Fruit fly (Drosophila melanogaster) whole organism, wandering third instar larva: Measurements from ENCODE around the gene CG14615.

Source experiments
- Abd-B ChIP-seq: fragments of >200 bp; optimal IDR thresholded peaks from 2 replicates; lab custom pipeline; 2017; ENCODE audit warnings: missing biosample characterization, missing genetic modification characterization
- CG32264 ChIP-seq: fragments of 200-800 bp; sonication (Bioruptor generic); optimal IDR thresholded peaks from 2 replicates; lab custom pipeline; 2016; ENCODE audit warnings: missing biosample characterization, missing genetic modification characterization
- CrebA ChIP-seq: fragments of 200-800 bp; sonication (Bioruptor generic); optimal IDR thresholded peaks from 2 replicates; lab custom pipeline; 2016; ENCODE audit warnings: missing biosample characterization, mild to moderate bottlenecking, missing genetic modification characterization, borderline replicate concordance
- Dfd ChIP-seq: fragments of >200 bp; optimal IDR thresholded peaks from 2 replicates; lab custom pipeline; 2017; ENCODE audit warnings: missing biosample characterization, missing genetic modification characterization
- Dif ChIP-seq: fragments of 200-275, 200-300 bp; sonication (Bioruptor generic); optimal IDR thresholded peaks from 2 replicates; lab custom pipeline; 2018; ENCODE audit warnings: missing biosample characterization, missing genetic modification characterization; ENCODE audit not compliant: partially characterized antibody
- GATAd ChIP-seq: sonication (Bioruptor generic); optimal IDR thresholded peaks from 2 replicates; lab custom pipeline; 2016; ENCODE audit warnings: missing biosample characterization, missing genetic modification characterization
- HLH106 ChIP-seq: fragments of 200-800 bp; optimal IDR thresholded peaks from 3 replicates; lab custom pipeline; 2019; ENCODE audit warnings: missing biosample characterization, mild to moderate bottlenecking, missing genetic modification characterization, moderate library complexity
- Hnf4 ChIP-seq: fragments of 200-800 bp; sonication (Bioruptor generic); optimal IDR thresholded peaks from 2 replicates; lab custom pipeline; 2016; ENCODE audit warnings: missing biosample characterization, mild to moderate bottlenecking, missing genetic modification characterization
- Hr83 ChIP-seq: fragments of 200-300 bp; sonication (Bioruptor generic); optimal IDR thresholded peaks from 2 replicates; lab custom pipeline; 2016; ENCODE audit warnings: missing biosample characterization, mild to moderate bottlenecking, missing genetic modification characterization, moderate library complexity; ENCODE audit not compliant: poor library complexity, severe bottlenecking
- Jra ChIP-seq: sonication (Bioruptor generic); optimal IDR thresholded peaks from 2 replicates; lab custom pipeline; 2016; ENCODE audit warnings: missing biosample characterization, missing genetic modification characterization
- Mio ChIP-seq: sonication (Bioruptor generic); optimal IDR thresholded peaks from 2 replicates; lab custom pipeline; 2016; ENCODE audit warnings: missing biosample characterization, missing genetic modification characterization
- Myc ChIP-seq: fragments of >200 bp; optimal IDR thresholded peaks from 2 replicates; lab custom pipeline; 2017
- OdsH ChIP-seq: fragments of 200-800 bp; sonication (Bioruptor generic); optimal IDR thresholded peaks from 2 replicates; lab custom pipeline; 2016; ENCODE audit warnings: missing biosample characterization, mild to moderate bottlenecking, missing genetic modification characterization
- Rel ChIP-seq, 2 experiments: fragments of 200-800 bp; sonication (Bioruptor generic) in 1 of 2; optimal IDR thresholded peaks; 2 replicates in 1 of 2; 3 replicates in 1 of 2; lab custom pipeline; 2016 to 2019; ENCODE audit warnings: mild to moderate bottlenecking in 2 of 2, missing biosample characterization in 2 of 2, missing genetic modification characterization in 2 of 2, moderate library complexity in 1 of 2
- Sp1 ChIP-seq: fragments of 200-800 bp; sonication (Bioruptor generic); optimal IDR thresholded peaks from 3 replicates; lab custom pipeline; 2019; ENCODE audit warnings: missing biosample characterization, mild to moderate bottlenecking, missing genetic modification characterization, moderate library complexity
- Vsx2 ChIP-seq: fragments of 200-300, 225-300 bp; sonication (Bioruptor generic); optimal IDR thresholded peaks from 2 replicates; lab custom pipeline; 2018; ENCODE audit warnings: missing biosample characterization, missing genetic modification characterization; ENCODE audit not compliant: partially characterized antibody
- br ChIP-seq: fragments of 200-800 bp; sonication (Bioruptor generic); optimal IDR thresholded peaks from 2 replicates; lab custom pipeline; 2016; ENCODE audit warnings: missing biosample characterization, missing genetic modification characterization
- brk ChIP-seq: fragments of 200-800 bp; sonication (Bioruptor generic); optimal IDR thresholded peaks from 2 replicates; lab custom pipeline; 2016; ENCODE audit warnings: missing biosample characterization, mild to moderate bottlenecking, missing genetic modification characterization
- dl ChIP-seq, 2 experiments: fragments of 175-275, 200-275 bp in 1 of 2; fragments of 200-275 bp in 1 of 2; sonication (Bioruptor generic); optimal IDR thresholded peaks; lab custom pipeline; 2018; ENCODE audit warnings: mild to moderate bottlenecking in 2 of 2, missing biosample characterization in 2 of 2, missing genetic modification characterization in 2 of 2, moderate library complexity in 2 of 2; ENCODE audit not compliant: partially characterized antibody in 2 of 2, insufficient read depth in 1 of 2
- dmrt93B ChIP-seq: fragments of 200-800 bp; sonication (Bioruptor generic); optimal IDR thresholded peaks from 2 replicates; lab custom pipeline; 2018; ENCODE audit warnings: missing biosample characterization, mild to moderate bottlenecking, missing genetic modification characterization
- dsf ChIP-seq: sonication (Bioruptor generic); optimal IDR thresholded peaks from 2 replicates; lab custom pipeline; 2016; ENCODE audit warnings: missing biosample characterization, missing genetic modification characterization, borderline replicate concordance
- ey ChIP-seq: fragments of 200-800 bp; sonication (Bioruptor generic); optimal IDR thresholded peaks from 2 replicates; lab custom pipeline; 2016; ENCODE audit warnings: missing biosample characterization, missing genetic modification characterization
- foxo ChIP-seq, 2 experiments: fragments of 200-800 bp; sonication (Bioruptor generic); optimal IDR thresholded peaks; 2 replicates in 1 of 2; 3 replicates in 1 of 2; lab custom pipeline; 2016 to 2017; ENCODE audit warnings: missing biosample characterization in 2 of 2, missing genetic modification characterization in 2 of 2
- lola ChIP-seq: fragments of >200 bp; optimal IDR thresholded peaks from 2 replicates; lab custom pipeline; 2017; ENCODE audit warnings: missing biosample characterization, missing genetic modification characterization
- pan ChIP-seq: fragments of >200 bp; optimal IDR thresholded peaks from 2 replicates; lab custom pipeline; 2017
- psq ChIP-seq: fragments of 200-800 bp; sonication (Bioruptor generic); optimal IDR thresholded peaks from 3 replicates; lab custom pipeline; 2017; ENCODE audit warnings: missing biosample characterization, mild to moderate bottlenecking, missing genetic modification characterization, moderate library complexity
- rgr ChIP-seq: fragments of 200-800 bp; sonication (Bioruptor generic); optimal IDR thresholded peaks from 3 replicates; lab custom pipeline; 2016; ENCODE audit warnings: missing biosample characterization, mild to moderate bottlenecking, missing genetic modification characterization
- sage ChIP-seq: fragments of 200-800 bp; sonication (Bioruptor generic); optimal IDR thresholded peaks from 2 replicates; lab custom pipeline; 2016; ENCODE audit warnings: missing biosample characterization, mild to moderate bottlenecking, missing genetic modification characterization
- sv ChIP-seq: fragments of 200-800 bp; sonication (Bioruptor generic); optimal IDR thresholded peaks from 3 replicates; lab custom pipeline; 2016; ENCODE audit warnings: missing biosample characterization, missing genetic modification characterization
- usp ChIP-seq: fragments of >200 bp; optimal IDR thresholded peaks from 2 replicates; lab custom pipeline; 2017; ENCODE audit warnings: missing biosample characterization, missing genetic modification characterization
- woc ChIP-seq: sonication (Bioruptor generic); optimal IDR thresholded peaks from 2 replicates; lab custom pipeline; 2016; ENCODE audit warnings: missing biosample characterization, mild to moderate bottlenecking, missing genetic modification characterization

Gene CG14615

DNA sequence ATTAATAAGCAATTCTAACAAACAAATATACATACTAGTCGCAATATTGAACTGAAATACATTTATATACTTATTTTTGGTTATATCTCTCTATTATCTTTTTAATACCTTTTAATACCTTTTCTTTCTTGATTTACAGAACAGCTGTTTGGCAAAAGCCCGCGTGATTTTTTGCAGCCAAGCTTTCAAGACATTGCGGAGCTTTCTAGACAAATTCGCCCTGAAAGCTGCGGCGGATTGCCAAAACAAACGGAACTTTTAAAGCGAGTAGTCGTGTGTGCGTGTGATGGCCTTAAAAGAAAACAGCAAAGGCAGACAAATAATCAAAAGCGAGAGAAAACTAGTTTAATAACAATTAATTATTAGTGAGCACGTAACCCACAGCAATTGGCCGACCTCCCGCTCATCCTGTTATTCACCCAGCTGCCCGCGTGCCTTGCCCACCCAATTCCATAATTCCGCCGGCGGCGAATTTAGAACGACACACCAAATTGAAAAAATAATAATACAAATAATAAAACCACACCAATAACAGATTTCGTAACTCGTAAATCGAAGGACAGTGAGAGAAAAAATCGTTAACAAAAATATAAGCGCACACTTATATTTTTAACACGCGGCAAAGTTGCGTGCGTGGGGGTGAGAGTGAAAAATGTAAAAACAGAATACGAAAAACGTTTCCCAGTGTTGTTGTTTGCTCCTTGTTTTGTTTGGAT, 37.8 kb upstream of the CG14615 start:
- no peak for TF ChIP-seq Mio (GFP tag; lab: Kevin White, UChicago)
- TF ChIP-seq Jra (GFP tag; lab: Kevin White, UChicago) = no peak
- TF ChIP-seq HLH106 (tag; lab: Kevin White, UChicago) = no peak
- no peak for TF ChIP-seq CrebA (GFP tag; lab: Kevin White, UChicago)
- no peak for TF ChIP-seq usp (GFP tag; lab: Kevin White, UChicago)
- TF ChIP-seq Dif (GFP tag; lab: Kevin White, UChicago) = no peak
- TF ChIP-seq sage (GFP tag; lab: Kevin White, UChicago) = peak; percentile 48
- TF ChIP-seq ey (GFP tag; lab: Kevin White, UChicago) = no peak
- TF ChIP-seq Rel (GFP tag; optimal IDR thresholded peaks at IDR 0.05; lab: Kevin White, UChicago) = peak; percentile 33
- no peak for TF ChIP-seq Rel (tag; optimal IDR thresholded peaks at IDR 0.05; lab: Kevin White, UChicago)
- TF ChIP-seq dl (GFP tag; optimal IDR thresholded peaks at IDR 0.05; lab: Kevin White, UChicago; ENCODE audit: insufficient read depth in 1 of 2, partially characterized antibody in 2 of 2) = no peak

DNA sequence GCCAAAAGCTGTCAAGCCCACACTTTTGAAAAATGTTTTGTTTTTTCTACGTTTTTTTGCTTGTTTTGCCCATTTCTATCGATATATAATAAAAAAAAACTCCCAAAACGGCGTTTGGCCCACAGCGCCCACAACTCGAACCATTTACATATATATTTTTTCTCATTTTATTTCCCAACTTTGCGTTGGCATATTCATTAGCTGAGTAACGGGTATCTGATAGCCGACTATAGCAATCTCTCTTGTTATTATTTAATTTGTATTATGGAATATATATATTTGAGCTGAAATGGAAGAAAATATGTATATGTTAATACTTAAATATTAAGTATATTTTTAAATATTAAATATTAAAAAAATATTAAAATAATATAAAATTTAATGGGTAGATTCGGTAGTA, 37.2 kb upstream of the CG14615 start:
- no peak for TF ChIP-seq Abd-B (GFP tag; lab: Kevin White, UChicago)
- TF ChIP-seq OdsH (GFP tag; lab: Kevin White, UChicago) = no peak
- no peak for TF ChIP-seq HLH106 (tag; lab: Kevin White, UChicago)
- TF ChIP-seq usp (GFP tag; lab: Kevin White, UChicago) = no peak
- TF ChIP-seq br (GFP tag; lab: Kevin White, UChicago) = no peak
- no peak for TF ChIP-seq woc
- TF ChIP-seq CrebA (GFP tag; lab: Kevin White, UChicago) = no peak

DNA sequence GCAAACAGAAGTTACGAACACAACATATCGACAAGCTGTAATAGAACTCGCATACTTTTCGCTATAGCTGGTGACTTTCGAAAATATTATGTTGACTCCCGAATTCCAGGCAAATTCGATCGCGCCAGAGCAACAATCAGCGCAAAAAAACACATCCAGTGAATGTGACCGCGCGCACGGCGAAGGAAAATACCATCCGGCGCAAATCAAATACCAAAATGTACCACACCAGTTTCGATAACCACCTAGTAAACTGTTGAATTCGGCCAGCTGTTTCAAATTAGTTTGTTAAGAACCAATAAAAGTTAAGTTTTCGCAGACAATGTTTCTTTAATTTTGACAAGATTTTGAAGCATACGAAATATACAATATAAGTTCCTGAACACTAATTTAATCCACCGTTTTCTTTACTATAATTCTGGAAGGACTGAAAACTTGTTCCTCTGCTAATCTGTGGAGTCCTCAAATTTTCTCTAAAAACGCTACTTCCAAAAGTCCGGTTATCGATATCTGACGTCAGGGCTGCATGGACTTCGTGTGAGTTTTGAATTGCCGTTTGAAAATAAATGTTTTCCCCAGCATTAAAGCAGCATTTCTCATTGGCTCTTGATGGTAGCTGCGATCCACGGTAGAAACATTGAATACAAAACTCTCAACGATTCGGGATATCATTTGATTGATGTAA, 32.7 kb upstream of the CG14615 start, which contains the start of the genes Cp110 and CG12576:
TSS of gene Cp110 (plus strand) at position 223 of the 685 bp plus-strand sequence.
TSS of gene CG12576 (minus strand) at position 498 of the 685 bp plus-strand sequence.
- TF ChIP-seq Dfd (GFP tag; lab: Kevin White, UChicago) (no peak), CG32264 (GFP tag; lab: Kevin White, UChicago) (no peak), Rel (GFP tag; optimal IDR thresholded peaks at IDR 0.05; lab: Kevin White, UChicago) (no peak), Rel (tag; optimal IDR thresholded peaks at IDR 0.05; lab: Kevin White, UChicago) (peak; percentile 50), GATAd (no peak), sage (GFP tag; lab: Kevin White, UChicago) (no peak), CrebA (GFP tag; lab: Kevin White, UChicago) (no peak), Hr83 (GFP tag; lab: Kevin White, UChicago) (no peak), pan (lab: Kevin White, UChicago) (no peak), rgr (GFP tag; lab: Kevin White, UChicago) (peak; percentile 10), dmrt93B (GFP tag; lab: Kevin White, UChicago) (no peak)

DNA sequence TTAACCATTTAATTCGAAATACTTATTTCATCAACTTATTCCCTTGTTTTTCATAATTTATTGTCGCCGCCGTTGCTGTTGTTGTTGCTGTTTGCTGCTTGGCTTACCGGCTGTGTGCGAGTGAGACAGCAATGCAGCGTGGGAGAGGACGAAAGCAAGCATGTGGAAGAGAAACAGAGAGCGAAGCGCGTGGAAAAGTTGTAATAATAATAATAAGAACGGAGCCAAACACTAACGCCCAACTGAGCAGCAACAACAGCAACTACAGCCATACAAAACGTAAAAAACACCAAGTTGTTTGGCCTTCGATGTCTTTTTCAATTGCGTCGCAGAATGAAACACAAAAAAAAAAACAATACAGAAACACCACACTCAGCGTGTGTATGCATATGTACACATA, 31.8 kb upstream of the CG14615 start:
- TF ChIP-seq Hnf4 (GFP tag; lab: Kevin White, UChicago) (no peak), brk (peak; percentile 3)

DNA sequence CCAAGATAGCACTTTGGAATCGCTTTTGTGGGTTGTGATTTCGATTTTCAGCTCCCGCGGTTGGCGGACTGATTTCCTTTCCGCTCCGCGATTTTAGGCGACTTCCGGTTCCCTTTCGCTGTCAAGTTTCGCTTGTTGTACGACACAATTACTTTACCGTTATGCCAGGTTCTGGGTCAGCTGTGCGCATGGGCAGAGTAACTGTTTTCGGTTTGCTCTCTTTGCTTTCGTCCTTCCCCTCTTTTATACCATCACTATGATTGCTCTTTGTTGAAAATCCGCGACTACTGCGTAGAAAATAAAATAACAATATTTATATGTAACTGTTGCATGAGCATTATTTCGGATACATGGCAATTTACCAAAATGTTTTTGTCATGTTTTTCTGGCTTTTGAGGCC, 31.3 kb upstream of the CG14615 start:
- no peak for TF ChIP-seq Sp1 (GFP tag; lab: Kevin White, UChicago)
- TF ChIP-seq brk = no peak
- no peak for TF ChIP-seq dsf (GFP tag; lab: Kevin White, UChicago)
- no peak for TF ChIP-seq OdsH (GFP tag; lab: Kevin White, UChicago)
- TF ChIP-seq Dfd (GFP tag; lab: Kevin White, UChicago) = no peak
- TF ChIP-seq Myc (lab: Kevin White, UChicago) = no peak
- no peak for TF ChIP-seq usp (GFP tag; lab: Kevin White, UChicago)
- no peak for TF ChIP-seq foxo (GFP tag; optimal IDR thresholded peaks at IDR 0.05; lab: Kevin White, UChicago)
- no peak for TF ChIP-seq ey (GFP tag; lab: Kevin White, UChicago)
- TF ChIP-seq HLH106 (tag; lab: Kevin White, UChicago) = no peak
- no peak for TF ChIP-seq Vsx2
- TF ChIP-seq pan (lab: Kevin White, UChicago) = no peak
- TF ChIP-seq lola (GFP tag; lab: Kevin White, UChicago) = no peak
- TF ChIP-seq Abd-B (GFP tag; lab: Kevin White, UChicago) = no peak
- no peak for TF ChIP-seq Mio (GFP tag; lab: Kevin White, UChicago)
- no peak for TF ChIP-seq dmrt93B (GFP tag; lab: Kevin White, UChicago)
- TF ChIP-seq psq (GFP tag; lab: Kevin White, UChicago) = no peak
- no peak for TF ChIP-seq sv (GFP tag; lab: Kevin White, UChicago)
- TF ChIP-seq Hnf4 (GFP tag; lab: Kevin White, UChicago) = no peak
